Worm (Caenorhabditis elegans) whole organism, L1 larva: ENCODE results near the gene str-46.

Experiments
- ama-1 ChIP-seq: fragments of 150-350 bp; optimal IDR thresholded peaks from 2 replicates; lab custom pipeline; 2014
- irx-1 ChIP-seq: sonication (generic microtip); optimal IDR thresholded peaks from 2 replicates; lab custom pipeline; 2016; ENCODE audit warnings: missing genetic modification characterization, missing compliant biosample characterization
- skn-1 ChIP-seq: fragments of 150-350 bp; optimal IDR thresholded peaks from 2 replicates; lab custom pipeline; 2014; ENCODE audit warnings: missing biosample characterization, missing genetic modification characterization

- TF ChIP-seq irx-1 (tag; lab: Kevin White, UChicago) (no peak), ama-1 (lab: Kevin White, UChicago) (no peak), skn-1 (tag; lab: Kevin White, UChicago) (no peak)
Measured at ce11 chrV:2863033-2863432, 36.7 kb downstream of the str-46 start, which contains the start of gene srh-272.
